Worm (Caenorhabditis elegans) whole organism, L3 larva: ENCODE data around the gene Y113G7B.11.

Source experiments
- R02D3.7 ChIP-seq: fragments of 150-350 bp; optimal IDR thresholded peaks from 2 replicates; lab custom pipeline; 2014; ENCODE audit warnings: missing biosample characterization, missing genetic modification characterization
- ZK546.5 ChIP-seq: sonication (generic microtip); optimal IDR thresholded peaks from 2 replicates; lab custom pipeline; 2017; ENCODE audit warnings: missing biosample characterization, missing genetic modification characterization
- ama-1 ChIP-seq: fragments of 150-350 bp; optimal IDR thresholded peaks from 2 replicates; lab custom pipeline; 2018
- ceh-16 ChIP-seq: sonication (generic microtip); optimal IDR thresholded peaks from 2 replicates; lab custom pipeline; 2017; ENCODE audit warnings: missing biosample characterization, missing genetic modification characterization
- daf-12 ChIP-seq: fragments of 150-350 bp; optimal IDR thresholded peaks from 2 replicates; lab custom pipeline; 2014; ENCODE audit warnings: missing biosample characterization, missing genetic modification reagents, missing genetic modification characterization
- egl-27 ChIP-seq: sonication (generic microtip); optimal IDR thresholded peaks from 4 replicates; lab custom pipeline; 2017; ENCODE audit warnings: missing biosample characterization, missing genetic modification reagents, missing genetic modification characterization
- elt-1 ChIP-seq: fragments of 150-350 bp; optimal IDR thresholded peaks from 2 replicates; lab custom pipeline; 2014; ENCODE audit warnings: missing biosample characterization, missing genetic modification characterization
- elt-2 ChIP-seq: sonication (generic microtip); optimal IDR thresholded peaks from 2 replicates; lab custom pipeline; 2016; ENCODE audit warnings: missing genetic modification reagents, mild to moderate bottlenecking, missing genetic modification characterization, missing compliant biosample characterization
- elt-3 ChIP-seq, 3 experiments: fragments of 150-350 bp in 1 of 3; sonication (generic microtip) in 2 of 3; optimal IDR thresholded peaks; 2 replicates in 2 of 3; 4 replicates in 1 of 3; lab custom pipeline; 2014 to 2017; ENCODE audit warnings: missing biosample characterization in 3 of 3, missing genetic modification characterization in 3 of 3
- eor-1 ChIP-seq, 2 experiments: fragments of 150-350 bp; optimal IDR thresholded peaks; 2 replicates each; lab custom pipeline; 2014 to 2018; ENCODE audit warnings: missing biosample characterization in 2 of 2, missing genetic modification characterization in 2 of 2
- fkh-10 ChIP-seq: sonication (generic microtip); optimal IDR thresholded peaks from 2 replicates; lab custom pipeline; 2017; ENCODE audit warnings: missing biosample characterization, missing genetic modification reagents, missing genetic modification characterization
- fos-1 ChIP-seq: fragments of 150-350 bp; optimal IDR thresholded peaks from 2 replicates; lab custom pipeline; 2014; ENCODE audit warnings: missing biosample characterization, missing genetic modification characterization
- hmg-11 ChIP-seq: sonication (generic microtip); optimal IDR thresholded peaks from 2 replicates; lab custom pipeline; 2016; ENCODE audit warnings: missing genetic modification characterization, missing compliant biosample characterization
- lin-15B ChIP-seq: fragments of 150-350 bp; optimal IDR thresholded peaks from 2 replicates; lab custom pipeline; 2014; ENCODE audit warnings: missing biosample characterization, missing genetic modification characterization
- lsy-12 ChIP-seq: sonication (generic microtip); optimal IDR thresholded peaks from 2 replicates; lab custom pipeline; 2016; ENCODE audit warnings: mild to moderate bottlenecking, missing genetic modification characterization, missing compliant biosample characterization
- mdl-1 ChIP-seq: fragments of 150-350 bp; optimal IDR thresholded peaks from 2 replicates; lab custom pipeline; 2014; ENCODE audit warnings: missing biosample characterization, missing genetic modification characterization
- nhr-11 ChIP-seq: fragments of 150-350 bp; optimal IDR thresholded peaks from 2 replicates; lab custom pipeline; 2014; ENCODE audit warnings: missing biosample characterization, missing genetic modification characterization
- nhr-237 ChIP-seq: fragments of 150-350 bp; optimal IDR thresholded peaks from 2 replicates; lab custom pipeline; 2014; ENCODE audit warnings: missing biosample characterization, missing genetic modification characterization
- nhr-25 ChIP-seq: sonication (generic microtip); optimal IDR thresholded peaks from 2 replicates; lab custom pipeline; 2017; ENCODE audit warnings: missing biosample characterization, missing genetic modification characterization
- nhr-43 ChIP-seq: sonication (generic microtip); optimal IDR thresholded peaks from 2 replicates; lab custom pipeline; 2016; ENCODE audit warnings: mild to moderate bottlenecking, missing genetic modification characterization, missing compliant biosample characterization; ENCODE audit not compliant: poor library complexity, severe bottlenecking
- nhr-67 ChIP-seq: fragments of 150-350 bp; optimal IDR thresholded peaks from 2 replicates; lab custom pipeline; 2014; ENCODE audit warnings: missing biosample characterization, missing genetic modification characterization
- nhr-76 ChIP-seq: fragments of 150-350 bp; sonication (generic microtip); optimal IDR thresholded peaks from 5 replicates; lab custom pipeline; 2014; ENCODE audit warnings: missing biosample characterization, missing genetic modification characterization
- nhr-77 ChIP-seq: fragments of 150-350 bp; optimal IDR thresholded peaks from 2 replicates; lab custom pipeline; 2014; ENCODE audit warnings: missing biosample characterization, missing genetic modification characterization
- pha-4 ChIP-seq: fragments of 150-350 bp; optimal IDR thresholded peaks from 2 replicates; lab custom pipeline; 2014; ENCODE audit warnings: missing biosample characterization, missing genetic modification reagents, missing genetic modification characterization
- skn-1 ChIP-seq: fragments of 150-350 bp; optimal IDR thresholded peaks from 2 replicates; lab custom pipeline; 2014; ENCODE audit warnings: missing biosample characterization, missing genetic modification characterization
- snpc-4 ChIP-seq: fragments of 150-350 bp; optimal IDR thresholded peaks from 2 replicates; lab custom pipeline; 2014; ENCODE audit warnings: missing biosample characterization, missing genetic modification characterization
- tbx-2 ChIP-seq: sonication (generic microtip); optimal IDR thresholded peaks from 2 replicates; lab custom pipeline; 2016; ENCODE audit warnings: mild to moderate bottlenecking, missing genetic modification characterization, missing compliant biosample characterization
- unc-39 ChIP-seq: sonication (generic microtip); optimal IDR thresholded peaks from 4 replicates; lab custom pipeline; 2017; ENCODE audit warnings: missing biosample characterization, missing genetic modification characterization
- unc-62 ChIP-seq: fragments of 150-350 bp; sonication (generic microtip); optimal IDR thresholded peaks from 4 replicates; lab custom pipeline; 2014; ENCODE audit warnings: missing biosample characterization, missing genetic modification reagents, missing genetic modification characterization
- zag-1 ChIP-seq: fragments of 150-350 bp; optimal IDR thresholded peaks from 2 replicates; lab custom pipeline; 2014; ENCODE audit warnings: missing biosample characterization, missing genetic modification characterization
- ztf-11 ChIP-seq: fragments of 150-350 bp; optimal IDR thresholded peaks from 2 replicates; lab custom pipeline; 2014; ENCODE audit warnings: missing biosample characterization, missing genetic modification characterization

Y113G7B.11 gene

ce11 chrV:20199658-20200057, 15.4 kb downstream of the Y113G7B.11 start:
- TF ChIP-seq elt-3 (tag; optimal IDR thresholded peaks at IDR 0.05; lab: Kevin White, UChicago) (no peak), ztf-11 (no peak), R02D3.7 (tag; lab: Kevin White, UChicago) (no peak), elt-1 (tag; lab: Kevin White, UChicago) (no peak), unc-39 (no peak), zag-1 (tag; lab: Kevin White, UChicago) (no peak), pha-4 (tag; lab: Kevin White, UChicago) (no peak), unc-62 (GFP tag; lab: Kevin White, UChicago) (no peak), nhr-76 (no peak), ceh-16 (tag; lab: Kevin White, UChicago) (no peak), nhr-25 (tag; lab: Kevin White, UChicago) (no peak), lsy-12 (tag; lab: Kevin White, UChicago) (no peak), daf-12 (tag; lab: Kevin White, UChicago) (no peak), nhr-237 (tag; lab: Kevin White, UChicago) (no peak), egl-27 (tag; lab: Kevin White, UChicago) (no peak), elt-2 (tag; lab: Kevin White, UChicago) (no peak), tbx-2 (tag; lab: Kevin White, UChicago) (no peak), nhr-67 (tag; lab: Kevin White, UChicago) (no peak)

DNA sequence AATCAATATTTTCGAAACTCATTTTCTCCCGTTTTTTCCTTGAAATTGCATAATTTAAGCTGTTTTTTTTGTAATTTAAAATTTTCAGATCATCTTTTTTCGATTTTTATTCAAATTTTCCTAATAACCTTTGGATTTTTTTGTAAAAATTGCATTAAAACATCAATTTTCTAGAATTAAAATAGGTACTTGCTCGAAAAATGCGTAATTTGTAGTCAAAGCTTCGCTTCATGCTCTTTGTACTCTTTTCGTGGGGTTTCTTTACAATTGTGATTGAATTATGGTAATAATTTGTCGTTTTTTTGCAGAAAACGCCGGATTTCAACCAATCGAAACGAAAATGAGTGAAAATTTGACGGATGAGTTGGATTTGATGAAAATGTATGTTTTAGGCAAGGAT, 16.1 kb downstream of the Y113G7B.11 start, which contains the start of gene fog-2:
fog-2 (plus strand) TSS at position 301 of the 400 bp plus-strand sequence.
- TF ChIP-seq daf-12 (tag; lab: Kevin White, UChicago) (no peak), hmg-11 (no peak)

DNA sequence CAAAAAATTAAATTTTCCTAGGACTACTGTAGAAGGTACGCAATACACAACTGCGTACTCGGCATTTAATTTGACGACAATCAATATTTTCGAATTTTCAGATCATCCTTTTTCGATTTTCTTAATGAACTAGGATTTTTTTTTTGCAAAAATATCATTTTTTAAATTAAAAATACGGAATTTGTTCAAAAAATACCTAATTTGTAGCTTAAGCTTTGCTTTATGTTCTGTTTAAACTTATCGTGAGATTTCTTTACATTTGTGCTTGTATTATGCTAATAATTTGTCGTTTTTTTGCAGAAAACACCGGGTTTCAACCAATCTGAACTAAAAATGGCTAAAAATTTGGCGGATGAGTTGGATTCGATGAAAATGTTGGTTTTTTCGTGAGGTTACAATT, 18.4 kb downstream of the Y113G7B.11 start, which contains the start of gene ftr-1:
ftr-1 (plus strand) TSS at position 301 of the 400 bp plus-strand sequence.
- TF ChIP-seq lin-15B (tag; lab: Kevin White, UChicago): no peak
- TF ChIP-seq elt-1 (tag; lab: Kevin White, UChicago): no peak
- TF ChIP-seq nhr-43 (tag; lab: Kevin White, UChicago): no peak
- no peak for TF ChIP-seq eor-1 (tag; optimal IDR thresholded peaks at IDR 0.05; lab: Kevin White, UChicago)
- TF ChIP-seq ZK546.5 (tag; lab: Kevin White, UChicago): no peak
- TF ChIP-seq snpc-4 (tag; lab: Kevin White, UChicago): no peak
- TF ChIP-seq ceh-16 (tag; lab: Kevin White, UChicago): no peak
- TF ChIP-seq elt-2 (tag; lab: Kevin White, UChicago): no peak
- TF ChIP-seq unc-62 (GFP tag; lab: Kevin White, UChicago): no peak
- TF ChIP-seq ama-1 (lab: Kevin White, UChicago): no peak
- no peak for TF ChIP-seq nhr-25 (tag; lab: Kevin White, UChicago)
- TF ChIP-seq fos-1 (tag; lab: Kevin White, UChicago): no peak
- no peak for TF ChIP-seq skn-1 (tag; lab: Kevin White, UChicago)
- no peak for TF ChIP-seq nhr-76
- no peak for TF ChIP-seq R02D3.7 (tag; lab: Kevin White, UChicago)
- no peak for TF ChIP-seq mdl-1 (tag; lab: Kevin White, UChicago)
- TF ChIP-seq fkh-10: no peak

- TF ChIP-seq nhr-11 (tag; lab: Kevin White, UChicago) (peak; percentile 21), unc-62 (GFP tag; lab: Kevin White, UChicago) (no peak)
Observed at ce11 chrV:20195451-20196036, 19.6 kb downstream of the Y113G7B.11 start, which contains the start of the genes srh-217 and Y113G7B.28. Gene srh-217, minus strand, starts transcription at chrV:20195551. Gene Y113G7B.28, plus strand, starts transcription at chrV:20195986.

- TF ChIP-seq skn-1 (tag; lab: Kevin White, UChicago) (peak; percentile 72), nhr-77 (tag; lab: Kevin White, UChicago) (no peak)
Observed at ce11 chrV:20192102-20192880, 22.8 kb downstream of the Y113G7B.11 start, which contains the start of the genes fbxa-115 and Y113G7B.27. Gene fbxa-115, minus strand, starts transcription at chrV:20192152. Gene Y113G7B.27, plus strand, starts transcription at chrV:20192830.
